Fruit fly (Drosophila melanogaster) whole organism, wandering third instar larva: Measurements from ENCODE around the gene CG31816.
A peak's percentile ranks its signal among the peaks of the same experiment; 100 is the strongest.

ENCODE experiments used
- Hr78 ChIP-seq: fragments of >200 bp; optimal IDR thresholded peaks from 2 replicates; lab custom pipeline; 2017; ENCODE audit warnings: missing biosample characterization, missing genetic modification characterization
- Myc ChIP-seq: fragments of >200 bp; optimal IDR thresholded peaks from 2 replicates; lab custom pipeline; 2017
- N ChIP-seq: fragments of >200 bp; optimal IDR thresholded peaks from 2 replicates; lab custom pipeline; 2018; ENCODE audit warnings: missing biosample characterization, missing external identifiers, missing genetic modification characterization
- Vsx2 ChIP-seq: fragments of 200-300, 225-300 bp; sonication (Bioruptor generic); optimal IDR thresholded peaks from 2 replicates; lab custom pipeline; 2018; ENCODE audit warnings: missing biosample characterization, missing genetic modification characterization; ENCODE audit not compliant: partially characterized antibody
- brk ChIP-seq: fragments of 200-800 bp; sonication (Bioruptor generic); optimal IDR thresholded peaks from 2 replicates; lab custom pipeline; 2016; ENCODE audit warnings: missing biosample characterization, mild to moderate bottlenecking, missing genetic modification characterization
- dl ChIP-seq, 2 experiments: fragments of 175-275, 200-275 bp in 1 of 2; fragments of 200-275 bp in 1 of 2; sonication (Bioruptor generic); optimal IDR thresholded peaks; lab custom pipeline; 2018; ENCODE audit warnings: mild to moderate bottlenecking in 2 of 2, missing biosample characterization in 2 of 2, missing genetic modification characterization in 2 of 2, moderate library complexity in 2 of 2; ENCODE audit not compliant: partially characterized antibody in 2 of 2, insufficient read depth in 1 of 2
- dmrt93B ChIP-seq: fragments of 200-800 bp; sonication (Bioruptor generic); optimal IDR thresholded peaks from 2 replicates; lab custom pipeline; 2018; ENCODE audit warnings: missing biosample characterization, mild to moderate bottlenecking, missing genetic modification characterization
- ey ChIP-seq: fragments of 200-800 bp; sonication (Bioruptor generic); optimal IDR thresholded peaks from 2 replicates; lab custom pipeline; 2016; ENCODE audit warnings: missing biosample characterization, missing genetic modification characterization
- pan ChIP-seq: fragments of >200 bp; optimal IDR thresholded peaks from 2 replicates; lab custom pipeline; 2017
- psq ChIP-seq: fragments of 200-800 bp; sonication (Bioruptor generic); optimal IDR thresholded peaks from 3 replicates; lab custom pipeline; 2017; ENCODE audit warnings: missing biosample characterization, mild to moderate bottlenecking, missing genetic modification characterization, moderate library complexity
- rgr ChIP-seq: fragments of 200-800 bp; sonication (Bioruptor generic); optimal IDR thresholded peaks from 3 replicates; lab custom pipeline; 2016; ENCODE audit warnings: missing biosample characterization, mild to moderate bottlenecking, missing genetic modification characterization
- woc ChIP-seq: sonication (Bioruptor generic); optimal IDR thresholded peaks from 2 replicates; lab custom pipeline; 2016; ENCODE audit warnings: missing biosample characterization, mild to moderate bottlenecking, missing genetic modification characterization

- TF ChIP-seq dl (GFP tag; optimal IDR thresholded peaks at IDR 0.05; lab: Kevin White, UChicago; ENCODE audit: insufficient read depth in 1 of 2, partially characterized antibody in 2 of 2): peak in 1 of 2 experiments; percentile 67
- peak; percentile 5 for TF ChIP-seq rgr (GFP tag; lab: Kevin White, UChicago)
- TF ChIP-seq brk: no peak
- TF ChIP-seq Vsx2: no peak
- TF ChIP-seq pan (lab: Kevin White, UChicago): no peak
- no peak for TF ChIP-seq ey (GFP tag; lab: Kevin White, UChicago)
- TF ChIP-seq psq (GFP tag; lab: Kevin White, UChicago): peak; percentile 30
- no peak for TF ChIP-seq N (GFP tag; lab: Kevin White, UChicago)
- no peak for TF ChIP-seq Hr78 (GFP tag; lab: Kevin White, UChicago)
- peak; percentile 4 for TF ChIP-seq woc (GFP tag; lab: Kevin White, UChicago)
- TF ChIP-seq dmrt93B (GFP tag; lab: Kevin White, UChicago): no peak
- no peak for TF ChIP-seq Myc
Measured at dm6 chr2L:16587654-16588348, 45.5 kb downstream of the CG31816 start.
